Fruit fly (Drosophila melanogaster) whole organism, embryonic: ENCODE measurements around the gene nkt.
A peak's percentile ranks its signal among the peaks of the same experiment; 100 is the strongest.

Source experiments
- ATbp ChIP-seq: fragments of 200-800 bp; sonication (Bioruptor generic); optimal IDR thresholded peaks from 2 replicates; lab custom pipeline; 2017; ENCODE audit warnings: missing biosample characterization, mild to moderate bottlenecking, missing genetic modification characterization, missing genetic modification reagents
- Aef1 ChIP-seq: fragments of 200-800 bp; sonication (Bioruptor generic); IDR thresholded peaks from 3 replicates; pipeline ENCODE4 v1.3.6; 2022; ENCODE audit warnings: missing biosample characterization, missing genetic modification characterization
- C15 ChIP-seq: fragments of 200-800 bp; sonication (Bioruptor generic); IDR thresholded peaks from 3 replicates; pipeline ENCODE4 v1.3.6; 2022; ENCODE audit warnings: missing biosample characterization, missing genetic modification characterization
- CG11695 ChIP-seq: fragments of 200-800 bp; sonication (Bioruptor generic); IDR thresholded peaks from 3 replicates; pipeline ENCODE4 v1.3.6; 2022; ENCODE audit warnings: missing biosample characterization, missing genetic modification characterization
- CG12219 ChIP-seq: fragments of 200-800 bp; sonication (Bioruptor generic); optimal IDR thresholded peaks from 3 replicates; lab custom pipeline; 2018; ENCODE audit warnings: missing biosample characterization, mild to moderate bottlenecking, missing genetic modification characterization
- CG12299 ChIP-seq: fragments of 200-800 bp; sonication (Bioruptor generic); optimal IDR thresholded peaks from 2 replicates; lab custom pipeline; 2018; ENCODE audit warnings: missing biosample characterization, mild to moderate bottlenecking, missing genetic modification characterization
- CG12769 ChIP-seq: fragments of 200-800 bp; sonication (Bioruptor generic); optimal IDR thresholded peaks from 2 replicates; lab custom pipeline; 2019; ENCODE audit warnings: missing biosample characterization, mild to moderate bottlenecking, missing genetic modification characterization, moderate library complexity
- CG13624 ChIP-seq: fragments of 200-800 bp; sonication (Bioruptor generic); optimal IDR thresholded peaks from 2 replicates; lab custom pipeline; 2016; ENCODE audit warnings: missing biosample characterization, missing genetic modification characterization
- CG14014 ChIP-seq: fragments of 200-800 bp; sonication (Bioruptor generic); IDR thresholded peaks from 2 replicates; pipeline ENCODE4 v1.3.6; 2022; ENCODE audit warnings: missing biosample characterization, missing genetic modification characterization
- CG16815 ChIP-seq: fragments of 200-800 bp; sonication (Bioruptor generic); optimal IDR thresholded peaks from 3 replicates; lab custom pipeline; 2017; ENCODE audit warnings: missing biosample characterization, mild to moderate bottlenecking, missing genetic modification characterization
- CG2199 ChIP-seq: fragments of 200-800 bp; sonication (Bioruptor generic); IDR thresholded peaks from 3 replicates; pipeline ENCODE4 v1.3.6; 2022; ENCODE audit warnings: missing biosample characterization, missing genetic modification characterization
- CG2202 ChIP-seq: fragments of 200-800 bp; sonication (Bioruptor generic); optimal IDR thresholded peaks from 2 replicates; lab custom pipeline; 2018; ENCODE audit warnings: missing biosample characterization, mild to moderate bottlenecking, missing genetic modification characterization
- CG30020 ChIP-seq: fragments of 200-800 bp; optimal IDR thresholded peaks from 2 replicates; lab custom pipeline; 2019; ENCODE audit warnings: missing biosample characterization, mild to moderate bottlenecking, missing genetic modification characterization, moderate library complexity
- CG3838 ChIP-seq: fragments of 200-800 bp; sonication (Bioruptor generic); optimal IDR thresholded peaks from 3 replicates; lab custom pipeline; 2016; ENCODE audit warnings: missing biosample characterization, missing genetic modification characterization
- CG4360 ChIP-seq: fragments of 200-800 bp; sonication (Bioruptor generic); IDR thresholded peaks from 2 replicates; pipeline ENCODE4 v1.3.6; 2022; ENCODE audit warnings: missing biosample characterization, missing genetic modification characterization
- CG6175 ChIP-seq: fragments of 200-800 bp; sonication (Bioruptor generic); IDR thresholded peaks from 3 replicates; pipeline ENCODE4 v1.3.6; 2022; ENCODE audit warnings: missing biosample characterization, missing genetic modification characterization
- CG6854 ChIP-seq: fragments of 200-800 bp; sonication (Bioruptor generic); optimal IDR thresholded peaks from 3 replicates; lab custom pipeline; 2017; ENCODE audit warnings: missing biosample characterization, mild to moderate bottlenecking, missing genetic modification characterization
- CG7556 ChIP-seq: fragments of 200-800 bp; sonication (Bioruptor generic); optimal IDR thresholded peaks from 2 replicates; lab custom pipeline; 2017; ENCODE audit warnings: missing biosample characterization, mild to moderate bottlenecking, missing genetic modification characterization
- CG7928 ChIP-seq: fragments of 200-800 bp; sonication (Bioruptor generic); optimal IDR thresholded peaks from 2 replicates; lab custom pipeline; 2017; ENCODE audit warnings: missing biosample characterization, mild to moderate bottlenecking, missing genetic modification characterization
- CG9215 ChIP-seq: fragments of 200-800 bp; sonication (Bioruptor generic); IDR thresholded peaks from 2 replicates; pipeline ENCODE4 v1.3.6; 2022; ENCODE audit warnings: missing biosample characterization, missing genetic modification characterization
- CG9797 ChIP-seq: fragments of 200-800 bp; sonication (Bioruptor generic); optimal IDR thresholded peaks from 3 replicates; lab custom pipeline; 2018; ENCODE audit warnings: missing biosample characterization, mild to moderate bottlenecking, missing genetic modification characterization
- Deaf1 ChIP-seq: fragments of 200-800 bp; optimal IDR thresholded peaks from 3 replicates; lab custom pipeline; 2019; ENCODE audit warnings: missing biosample characterization, mild to moderate bottlenecking, missing genetic modification characterization, moderate library complexity
- Dll ChIP-seq: fragments of 200-800 bp; sonication (Bioruptor generic); IDR thresholded peaks from 4 replicates; pipeline ENCODE4 v1.3.6; 2022; ENCODE audit warnings: missing biosample characterization, missing genetic modification characterization; ENCODE audit not compliant: partially characterized antibody
- Fer1 ChIP-seq: fragments of 200-800 bp; sonication (Bioruptor generic); optimal IDR thresholded peaks from 2 replicates; lab custom pipeline; 2017; ENCODE audit warnings: missing biosample characterization, mild to moderate bottlenecking, missing genetic modification characterization
- HLH4C ChIP-seq: fragments of 200-800 bp; sonication (Bioruptor generic); IDR thresholded peaks from 3 replicates; pipeline ENCODE4 v1.3.6; 2022; ENCODE audit warnings: missing biosample characterization, missing genetic modification characterization; ENCODE audit not compliant: partially characterized antibody
- Hand ChIP-seq: fragments of 200-800 bp; sonication (Bioruptor generic); optimal IDR thresholded peaks from 2 replicates; lab custom pipeline; 2017; ENCODE audit warnings: mild to moderate bottlenecking, missing biosample characterization, missing genetic modification reagents, missing genetic modification characterization
- Hey ChIP-seq: fragments of 200-800 bp; sonication (Bioruptor generic); optimal IDR thresholded peaks from 3 replicates; lab custom pipeline; 2018; ENCODE audit warnings: missing biosample characterization, mild to moderate bottlenecking, missing genetic modification characterization
- Hr51 ChIP-seq, 2 experiments: fragments of 200-800 bp; sonication (Bioruptor generic); optimal IDR thresholded peaks; 2 replicates in 1 of 2; 3 replicates in 1 of 2; lab custom pipeline; 2016 to 2018; ENCODE audit warnings: missing biosample characterization in 2 of 2, missing genetic modification characterization in 2 of 2, mild to moderate bottlenecking in 1 of 2, moderate library complexity in 1 of 2
- PHDP ChIP-seq: fragments of 200-800 bp; sonication (Bioruptor generic); optimal IDR thresholded peaks from 3 replicates; lab custom pipeline; 2018; ENCODE audit warnings: missing biosample characterization, mild to moderate bottlenecking, missing genetic modification characterization, moderate library complexity
- Stat92E ChIP-seq, 3 experiments: fragments of >200 bp in 2 of 3; fragments of 200-800 bp in 1 of 3; sonication (Bioruptor generic) in 1 of 3; optimal IDR thresholded peaks; 2 replicates each; lab custom pipeline; 2017 to 2019; ENCODE audit warnings: missing biosample characterization in 3 of 3, missing genetic modification characterization in 3 of 3, mild to moderate bottlenecking in 1 of 3, moderate library complexity in 1 of 3
- ash1 ChIP-seq: fragments of 200-800 bp; sonication (Bioruptor generic); optimal IDR thresholded peaks from 2 replicates; lab custom pipeline; 2018; ENCODE audit warnings: missing biosample characterization, mild to moderate bottlenecking, missing genetic modification characterization
- caup ChIP-seq: fragments of 200-800 bp; sonication (Bioruptor generic); optimal IDR thresholded peaks from 3 replicates; lab custom pipeline; 2017; ENCODE audit warnings: missing biosample characterization, mild to moderate bottlenecking, missing genetic modification characterization, moderate library complexity; ENCODE audit not compliant: severe bottlenecking
- cg ChIP-seq: fragments of 200-800 bp; sonication (Bioruptor generic); optimal IDR thresholded peaks from 3 replicates; lab custom pipeline; 2019; ENCODE audit warnings: missing biosample characterization, mild to moderate bottlenecking, missing genetic modification characterization, moderate library complexity
- chinmo ChIP-seq: fragments of 200-800 bp; sonication (Bioruptor generic); IDR thresholded peaks from 4 replicates; pipeline ENCODE4 v1.3.6; 2022; ENCODE audit warnings: missing biosample characterization, missing genetic modification characterization; ENCODE audit not compliant: partially characterized antibody
- dan ChIP-seq: fragments of 200-800 bp; sonication (Bioruptor generic); IDR thresholded peaks from 2 replicates; pipeline ENCODE4 v1.3.6; 2022; ENCODE audit warnings: missing biosample characterization, missing genetic modification characterization
- fd64A ChIP-seq: fragments of 200-800 bp; sonication (Bioruptor generic); optimal IDR thresholded peaks from 3 replicates; lab custom pipeline; 2018; ENCODE audit warnings: missing biosample characterization, mild to moderate bottlenecking, missing genetic modification characterization
- gce ChIP-seq: fragments of 200-800 bp; sonication (Bioruptor generic); IDR thresholded peaks from 3 replicates; pipeline ENCODE4 v1.3.6; 2022; ENCODE audit warnings: missing biosample characterization, missing genetic modification characterization
- gcm ChIP-seq: fragments of 200-800 bp; sonication (Bioruptor generic); optimal IDR thresholded peaks from 2 replicates; lab custom pipeline; 2019; ENCODE audit warnings: missing biosample characterization, mild to moderate bottlenecking, missing genetic modification characterization, moderate library complexity
- her ChIP-seq: fragments of 200-800 bp; sonication (Bioruptor generic); optimal IDR thresholded peaks from 2 replicates; lab custom pipeline; 2016; ENCODE audit warnings: missing biosample characterization, missing genetic modification characterization
- ind ChIP-seq: fragments of 200-800 bp; sonication (Bioruptor generic); optimal IDR thresholded peaks from 3 replicates; lab custom pipeline; 2016; ENCODE audit warnings: missing biosample characterization, missing genetic modification characterization
- mirr ChIP-seq: fragments of 200-800 bp; sonication (Bioruptor generic); optimal IDR thresholded peaks from 3 replicates; lab custom pipeline; 2018; ENCODE audit warnings: missing biosample characterization, mild to moderate bottlenecking, missing genetic modification characterization
- sim ChIP-seq: fragments of 200-800 bp; sonication (Bioruptor generic); IDR thresholded peaks from 2 replicates; pipeline ENCODE4 v1.3.6; 2022; ENCODE audit warnings: missing biosample characterization, missing genetic modification characterization
- sisA ChIP-seq: fragments of 200-800 bp; sonication (Bioruptor generic); IDR thresholded peaks from 2 replicates; pipeline ENCODE4 v1.3.6; 2022; ENCODE audit warnings: missing biosample characterization, missing genetic modification characterization
- so ChIP-seq: fragments of 200-800 bp; sonication (Bioruptor generic); IDR thresholded peaks from 3 replicates; pipeline ENCODE4 v1.3.6; 2022; ENCODE audit warnings: missing biosample characterization, missing genetic modification characterization
- stc ChIP-seq: fragments of 200-800 bp; sonication (Bioruptor generic); IDR thresholded peaks from 2 replicates; pipeline ENCODE4 v1.3.6; 2022; ENCODE audit warnings: missing biosample characterization, missing genetic modification characterization
- tin ChIP-seq: fragments of 200-800 bp; sonication (Bioruptor generic); optimal IDR thresholded peaks from 3 replicates; lab custom pipeline; 2016; ENCODE audit warnings: missing biosample characterization, missing genetic modification characterization
- unpg ChIP-seq: fragments of 200-800 bp; sonication (Bioruptor generic); optimal IDR thresholded peaks from 3 replicates; lab custom pipeline; 2018; ENCODE audit warnings: missing biosample characterization, mild to moderate bottlenecking, missing genetic modification characterization, moderate library complexity
- yki ChIP-seq: fragments of >200 bp; optimal IDR thresholded peaks from 3 replicates; lab custom pipeline; 2018

The nkt gene

DNA sequence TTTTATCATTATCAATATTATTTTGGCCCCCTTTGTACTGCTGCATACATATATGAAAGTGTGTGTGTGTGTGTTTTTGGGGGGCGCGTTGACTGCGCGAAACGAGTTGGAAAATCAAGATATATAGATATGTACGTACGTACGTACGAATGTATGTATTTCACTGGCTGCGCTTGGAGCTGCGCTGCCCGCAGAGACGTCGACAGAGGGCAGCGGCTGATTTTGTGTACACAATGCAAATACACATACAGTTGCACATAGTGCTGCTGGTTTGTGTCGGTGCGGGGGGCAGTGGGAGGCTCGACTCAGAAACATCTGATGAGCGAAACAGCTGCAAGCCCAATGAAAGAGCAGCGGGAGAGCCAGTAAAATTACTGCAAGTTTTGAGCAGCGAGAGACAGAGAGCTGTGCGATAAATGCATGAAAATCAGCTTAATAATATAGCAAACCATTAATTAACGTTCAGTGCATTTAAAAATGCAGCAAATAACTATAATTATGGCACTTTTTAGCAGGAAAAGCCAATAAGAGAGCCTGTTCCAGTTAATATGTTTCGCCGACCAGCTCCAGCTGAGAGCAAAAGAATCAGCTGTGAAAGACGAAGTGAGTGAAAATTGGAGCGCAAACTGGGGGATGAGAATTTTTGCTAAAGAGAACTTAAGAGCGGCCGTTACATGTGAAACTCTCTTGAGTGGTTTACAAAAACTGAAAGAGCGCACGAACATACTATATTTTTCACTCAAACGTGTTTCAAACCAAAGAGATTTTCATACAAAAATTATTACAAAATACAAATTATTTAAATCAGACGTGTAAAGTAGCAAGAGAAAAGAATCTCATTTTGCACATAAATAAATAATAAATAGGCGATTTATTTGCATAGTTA is 46.5 kb downstream of the nkt start (continued):
- TF ChIP-seq HLH4C (GFP tag; lab: Robert Waterston, UW) (no peak), stc (GFP tag; lab: Robert Waterston, UW) (peak; percentile 36; the same call in 1 of the 2 replicates), CG14014 (GFP tag; lab: Robert Waterston, UW) (no peak), CG3838 (GFP tag; lab: Kevin White, UChicago) (no peak), ATbp (GFP tag; lab: Kevin White, UChicago) (peak; percentile 14), CG7556 (GFP tag; lab: Kevin White, UChicago) (no peak), CG9215 (GFP tag; lab: Robert Waterston, UW) (no peak), caup (GFP tag; lab: Kevin White, UChicago) (peak; percentile 10), CG7928 (GFP tag; lab: Kevin White, UChicago) (no peak), ind (GFP tag; lab: Kevin White, UChicago) (no peak), CG12769 (tag; lab: Kevin White, UChicago) (peak; percentile 3), cg (peak; percentile 88), ash1 (GFP tag; lab: Kevin White, UChicago) (peak; percentile 56), CG12299 (tag; lab: Kevin White, UChicago) (no peak), Hr51 (GFP tag; optimal IDR thresholded peaks at IDR 0.05; lab: Kevin White, UChicago) (no peak), CG6175 (GFP tag; lab: Robert Waterston, UW) (peak; percentile 12; the same call in 1 of the 3 replicates), sisA (GFP tag; lab: Robert Waterston, UW) (no peak), Hand (peak; percentile 31), CG4360 (GFP tag; lab: Robert Waterston, UW) (peak; percentile 43; the same call in 1 of the 2 replicates), Stat92E (GFP tag; optimal IDR thresholded peaks at IDR 0.05; lab: Kevin White, UChicago) (peak in 1 of 3 experiments; percentile 47), CG16815 (GFP tag; lab: Kevin White, UChicago) (no peak), so (GFP tag; lab: Robert Waterston, UW) (peak; percentile 46; the same call in 1 of the 3 replicates), CG13624 (GFP tag; lab: Kevin White, UChicago) (no peak), CG11695 (GFP tag; lab: Robert Waterston, UW) (0 out of 3 replicates have a peak, but pooled peaks have one; percentile 14), mirr (GFP tag; lab: Kevin White, UChicago) (no peak), dan (no peak), Fer1 (peak; percentile 13), gcm (GFP tag; lab: Kevin White, UChicago) (peak; percentile 28), sim (peak; percentile 27; the same call in 1 of the 2 replicates), CG12219 (GFP tag; lab: Kevin White, UChicago) (peak; percentile 30), CG30020 (tag; lab: Kevin White, UChicago) (no peak), C15 (GFP tag; lab: Robert Waterston, UW) (no peak), Hey (no peak), Deaf1 (tag; lab: Kevin White, UChicago) (no peak), Dll (GFP tag; lab: Robert Waterston, UW) (peak; percentile 50; the same call in 1 of the 4 replicates), CG6854 (GFP tag; lab: Kevin White, UChicago) (no peak), unpg (GFP tag; lab: Kevin White, UChicago) (peak; percentile 11), gce (0 out of 3 replicates have a peak, but pooled peaks have one; percentile 6), tin (GFP tag; lab: Kevin White, UChicago) (no peak), Aef1 (GFP tag; lab: Robert Waterston, UW) (no peak), CG2199 (GFP tag; lab: Robert Waterston, UW) (peak; percentile 90; the same call in 2 of the 3 replicates), yki (lab: Kevin White, UChicago) (peak; percentile 50), fd64A (peak; percentile 43), chinmo (GFP tag; lab: Robert Waterston, UW) (peak; percentile 97), PHDP (peak; percentile 12), CG9797 (GFP tag; lab: Kevin White, UChicago) (no peak), CG2202 (peak; percentile 28), her (GFP tag; lab: Kevin White, UChicago) (peak; percentile 4)
